Fruit fly (Drosophila melanogaster) whole organism, embryonic: ENCODE data around the gene fwd.

Source experiments
- ATbp ChIP-seq: fragments of 200-800 bp; sonication (Bioruptor generic); optimal IDR thresholded peaks from 2 replicates; lab custom pipeline; 2017; ENCODE audit warnings: missing biosample characterization, mild to moderate bottlenecking, missing genetic modification characterization, missing genetic modification reagents
- Ada2b ChIP-seq: fragments of 200-800 bp; sonication (Bioruptor generic); IDR thresholded peaks from 2 replicates; pipeline ENCODE4 v1.3.6; 2022; ENCODE audit warnings: missing biosample characterization, missing genetic modification characterization
- Antp ChIP-seq: fragments of 200-800 bp; sonication (Bioruptor generic); optimal IDR thresholded peaks from 3 replicates; lab custom pipeline; 2016; ENCODE audit warnings: missing biosample characterization, missing genetic modification characterization
- Asciz ChIP-seq: fragments of 200-800 bp; sonication (Bioruptor generic); optimal IDR thresholded peaks from 2 replicates; lab custom pipeline; 2017; ENCODE audit warnings: missing biosample characterization, mild to moderate bottlenecking, missing genetic modification characterization, missing genetic modification reagents
- Blimp-1 ChIP-seq: fragments of 200-800 bp; sonication (Bioruptor generic); optimal IDR thresholded peaks from 3 replicates; lab custom pipeline; 2018; ENCODE audit warnings: missing biosample characterization, missing genetic modification characterization, mild to moderate bottlenecking, moderate library complexity, missing genetic modification reagents
- Bteb2 ChIP-seq: fragments of 200-800 bp; sonication (Bioruptor generic); optimal IDR thresholded peaks from 2 replicates; lab custom pipeline; 2016; ENCODE audit warnings: missing biosample characterization, missing genetic modification characterization
- CG12744 ChIP-seq: fragments of 200-800 bp; sonication (Bioruptor generic); optimal IDR thresholded peaks from 2 replicates; lab custom pipeline; 2016; ENCODE audit warnings: missing biosample characterization, missing genetic modification characterization
- CG14710 ChIP-seq: fragments of 200-800 bp; sonication (Bioruptor generic); optimal IDR thresholded peaks from 3 replicates; lab custom pipeline; 2019; ENCODE audit warnings: missing biosample characterization, mild to moderate bottlenecking, missing genetic modification characterization, moderate library complexity
- CG1603 ChIP-seq: fragments of 200-800 bp; sonication (Bioruptor generic); optimal IDR thresholded peaks from 2 replicates; lab custom pipeline; 2019; ENCODE audit warnings: missing biosample characterization, mild to moderate bottlenecking, missing genetic modification characterization, moderate library complexity
- CG17912 ChIP-seq: fragments of 200-800 bp; sonication (Bioruptor generic); optimal IDR thresholded peaks from 2 replicates; lab custom pipeline; 2018; ENCODE audit warnings: missing biosample characterization, mild to moderate bottlenecking, missing genetic modification characterization
- CG4282 ChIP-seq: fragments of 200-800 bp; sonication (Bioruptor generic); optimal IDR thresholded peaks from 2 replicates; lab custom pipeline; 2016; ENCODE audit warnings: missing biosample characterization, missing genetic modification characterization
- CG6765 ChIP-seq: fragments of 200-800 bp; sonication (Bioruptor generic); optimal IDR thresholded peaks from 3 replicates; lab custom pipeline; 2017; ENCODE audit warnings: missing biosample characterization, mild to moderate bottlenecking, missing genetic modification characterization
- CG6791 ChIP-seq: fragments of 200-800 bp; sonication (Bioruptor generic); IDR thresholded peaks from 3 replicates; pipeline ENCODE4 v1.3.6; 2022; ENCODE audit warnings: missing biosample characterization, missing genetic modification characterization; ENCODE audit not compliant: partially characterized antibody
- CG7271 ChIP-seq: fragments of 200-800 bp; sonication (Bioruptor generic); optimal IDR thresholded peaks from 2 replicates; lab custom pipeline; 2018; ENCODE audit warnings: missing biosample characterization, mild to moderate bottlenecking, missing genetic modification characterization, moderate library complexity
- CG7786 ChIP-seq: fragments of 200-800 bp; sonication (Bioruptor generic); optimal IDR thresholded peaks from 2 replicates; lab custom pipeline; 2016; ENCODE audit warnings: missing biosample characterization, missing genetic modification characterization
- CG7928 ChIP-seq: fragments of 200-800 bp; sonication (Bioruptor generic); optimal IDR thresholded peaks from 2 replicates; lab custom pipeline; 2017; ENCODE audit warnings: missing biosample characterization, mild to moderate bottlenecking, missing genetic modification characterization
- CG9437 ChIP-seq: fragments of 200-800 bp; sonication (Bioruptor generic); optimal IDR thresholded peaks from 2 replicates; lab custom pipeline; 2018; ENCODE audit warnings: missing biosample characterization, mild to moderate bottlenecking, missing genetic modification characterization
- CG9876 ChIP-seq: fragments of 200-800 bp; sonication (Bioruptor generic); optimal IDR thresholded peaks from 2 replicates; lab custom pipeline; 2016; ENCODE audit warnings: missing biosample characterization, missing genetic modification characterization
- Dfd ChIP-seq, 2 experiments: fragments of >200 bp; optimal IDR thresholded peaks; 2 replicates each; lab custom pipeline; 2017; ENCODE audit warnings: missing biosample characterization in 2 of 2, missing genetic modification characterization in 2 of 2
- Doc2 ChIP-seq: fragments of 200-800 bp; sonication (Bioruptor generic); IDR thresholded peaks from 2 replicates; pipeline ENCODE4 v1.3.6; 2022; ENCODE audit warnings: missing biosample characterization, missing genetic modification characterization
- Eip74EF ChIP-seq, 2 experiments: fragments of 200-800 bp in 1 of 2; fragments of >200 bp in 1 of 2; sonication (Bioruptor generic) in 1 of 2; optimal IDR thresholded peaks; 2 replicates each; lab custom pipeline; 2017 to 2019; ENCODE audit warnings: missing biosample characterization in 2 of 2, missing genetic modification characterization in 2 of 2, mild to moderate bottlenecking in 1 of 2, moderate library complexity in 1 of 2
- Fer3 ChIP-seq: fragments of 200-800 bp; sonication (Bioruptor generic); optimal IDR thresholded peaks from 2 replicates; lab custom pipeline; 2018; ENCODE audit warnings: missing biosample characterization, mild to moderate bottlenecking, missing genetic modification characterization, moderate library complexity
- Hey ChIP-seq: fragments of 200-800 bp; sonication (Bioruptor generic); optimal IDR thresholded peaks from 3 replicates; lab custom pipeline; 2018; ENCODE audit warnings: missing biosample characterization, mild to moderate bottlenecking, missing genetic modification characterization
- HmgZ ChIP-seq: fragments of 200-800 bp; sonication (Bioruptor generic); optimal IDR thresholded peaks from 2 replicates; lab custom pipeline; 2018; ENCODE audit warnings: missing biosample characterization, mild to moderate bottlenecking, missing genetic modification characterization
- Hr39 ChIP-seq: fragments of >200 bp; optimal IDR thresholded peaks from 2 replicates; lab custom pipeline; 2017
- Kr ChIP-seq: fragments of 200-800 bp; sonication (Bioruptor generic); optimal IDR thresholded peaks from 2 replicates; lab custom pipeline; 2017; ENCODE audit warnings: missing biosample characterization, mild to moderate bottlenecking, missing genetic modification characterization
- Lim3 ChIP-seq: fragments of 200-800 bp; sonication (Bioruptor generic); IDR thresholded peaks from 2 replicates; pipeline ENCODE4 v1.3.6; 2022; ENCODE audit warnings: missing biosample characterization, missing genetic modification characterization
- Sry-β ChIP-seq: fragments of 200-800 bp; sonication (Bioruptor generic); optimal IDR thresholded peaks from 2 replicates; lab custom pipeline; 2018; ENCODE audit warnings: missing biosample characterization, mild to moderate bottlenecking, missing genetic modification characterization, moderate library complexity
- Tbp ChIP-seq: fragments of >200 bp; optimal IDR thresholded peaks from 2 replicates; lab custom pipeline; 2018; ENCODE audit warnings: missing biosample characterization, missing genetic modification characterization
- Xrp1 ChIP-seq: fragments of 200-800 bp; sonication (Bioruptor generic); IDR thresholded peaks from 2 replicates; pipeline ENCODE4 v1.3.6; 2022; ENCODE audit warnings: missing biosample characterization, missing genetic modification characterization
- ab ChIP-seq: fragments of 200-800 bp; sonication (Bioruptor generic); optimal IDR thresholded peaks from 2 replicates; lab custom pipeline; 2016; ENCODE audit warnings: missing biosample characterization, missing genetic modification characterization
- al ChIP-seq: fragments of 200-800 bp; sonication (Bioruptor generic); IDR thresholded peaks from 2 replicates; pipeline ENCODE4 v1.3.6; 2022; ENCODE audit warnings: missing biosample characterization, missing genetic modification characterization
- amos ChIP-seq: fragments of 200-800 bp; sonication (Bioruptor generic); IDR thresholded peaks from 2 replicates; pipeline ENCODE4 v1.3.6; 2022; ENCODE audit warnings: missing biosample characterization, missing genetic modification characterization; ENCODE audit not compliant: partially characterized antibody
- ap ChIP-seq: fragments of 200-800 bp; sonication (Bioruptor generic); IDR thresholded peaks from 2 replicates; pipeline ENCODE4 v1.3.6; 2022; ENCODE audit warnings: missing biosample characterization, missing genetic modification characterization
- bbx ChIP-seq: fragments of 200-800 bp; sonication (Bioruptor generic); IDR thresholded peaks from 2 replicates; pipeline ENCODE4 v1.3.6; 2022; ENCODE audit warnings: missing biosample characterization, missing genetic modification characterization; ENCODE audit not compliant: partially characterized antibody
- bigmax ChIP-seq: fragments of 200-800 bp; sonication (Bioruptor generic); optimal IDR thresholded peaks from 2 replicates; lab custom pipeline; 2018; ENCODE audit warnings: missing biosample characterization, mild to moderate bottlenecking, missing genetic modification characterization
- dati ChIP-seq: fragments of 200-800 bp; sonication (Bioruptor generic); IDR thresholded peaks from 2 replicates; pipeline ENCODE4 v1.3.6; 2022; ENCODE audit warnings: missing biosample characterization, missing genetic modification characterization
- ftz-f1 ChIP-seq: fragments of 200-800 bp; sonication (Bioruptor generic); optimal IDR thresholded peaks from 2 replicates; lab custom pipeline; 2016; ENCODE audit warnings: missing biosample characterization, missing genetic modification characterization
- gcm2 ChIP-seq: fragments of 200-800 bp; sonication (Bioruptor generic); optimal IDR thresholded peaks from 2 replicates; lab custom pipeline; 2016; ENCODE audit warnings: missing biosample characterization, missing genetic modification characterization
- gro ChIP-seq: fragments of 200-800 bp; sonication (Bioruptor generic); optimal IDR thresholded peaks from 2 replicates; lab custom pipeline; 2016; ENCODE audit warnings: missing biosample characterization, missing genetic modification characterization
- her ChIP-seq: fragments of 200-800 bp; sonication (Bioruptor generic); optimal IDR thresholded peaks from 2 replicates; lab custom pipeline; 2016; ENCODE audit warnings: missing biosample characterization, missing genetic modification characterization
- jigr1 ChIP-seq: fragments of 200-800 bp; sonication (Bioruptor generic); IDR thresholded peaks from 3 replicates; pipeline ENCODE4 v1.3.6; 2022; ENCODE audit warnings: missing biosample characterization, missing genetic modification characterization
- mirr ChIP-seq: fragments of 200-800 bp; sonication (Bioruptor generic); optimal IDR thresholded peaks from 3 replicates; lab custom pipeline; 2018; ENCODE audit warnings: missing biosample characterization, mild to moderate bottlenecking, missing genetic modification characterization
- onecut ChIP-seq: fragments of 200-800 bp; sonication (Bioruptor generic); IDR thresholded peaks from 2 replicates; pipeline ENCODE4 v1.3.6; 2022; ENCODE audit warnings: missing biosample characterization, missing genetic modification characterization
- schlank ChIP-seq: fragments of 200-800 bp; sonication (Bioruptor generic); optimal IDR thresholded peaks from 2 replicates; lab custom pipeline; 2018; ENCODE audit warnings: missing biosample characterization, mild to moderate bottlenecking, missing genetic modification characterization
- sr ChIP-seq: fragments of 200-800 bp; sonication (Bioruptor generic); IDR thresholded peaks from 3 replicates; pipeline ENCODE4 v1.3.6; 2022; ENCODE audit warnings: missing biosample characterization, missing genetic modification characterization
- tll ChIP-seq, 2 experiments: fragments of 200-800 bp in 1 of 2; fragments of >200 bp in 1 of 2; sonication (Bioruptor generic) in 1 of 2; optimal IDR thresholded peaks; 2 replicates each; lab custom pipeline; 2017 to 2019; ENCODE audit warnings: missing biosample characterization in 2 of 2, missing genetic modification characterization in 2 of 2, mild to moderate bottlenecking in 1 of 2, moderate library complexity in 1 of 2

The fwd gene

dm6 chr3L:263500-264377 is 55.9 kb downstream of the fwd start (continued):
- TF ChIP-seq Sry-β (no peak), Xrp1 (GFP tag; lab: Robert Waterston, UW) (no peak), jigr1 (GFP tag; lab: Robert Waterston, UW) (no peak), CG17912 (GFP tag; lab: Kevin White, UChicago) (no peak)

DNA sequence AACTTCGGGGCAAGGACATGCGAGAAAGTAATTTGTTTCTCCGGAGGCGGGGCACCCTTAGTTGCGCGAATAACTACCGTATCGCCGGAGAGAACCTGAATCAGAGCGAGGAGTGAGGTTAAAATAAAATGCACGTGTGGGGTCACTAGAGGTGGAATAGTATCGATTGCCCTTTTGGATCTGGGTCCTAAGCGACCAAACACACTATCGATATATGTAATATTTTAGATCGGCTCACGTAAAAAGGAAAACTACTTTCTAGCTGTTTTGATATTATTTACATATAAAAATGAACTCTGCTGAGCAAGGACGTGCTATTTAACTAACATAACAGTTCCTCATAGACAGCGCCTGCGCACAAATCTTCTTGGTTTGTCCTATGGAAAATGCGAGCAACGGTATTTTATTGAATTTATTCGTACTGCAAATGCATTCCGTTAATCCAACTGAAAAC is 56.9 kb downstream of the fwd start:
- no peak for TF ChIP-seq tll (GFP tag; optimal IDR thresholded peaks at IDR 0.05; lab: Kevin White, UChicago)
- TF ChIP-seq Dfd (GFP tag; optimal IDR thresholded peaks at IDR 0.05; lab: Kevin White, UChicago), result no peak
- peak; percentile 9 for TF ChIP-seq HmgZ
- TF ChIP-seq Lim3, result no peak
- no peak for TF ChIP-seq CG12744 (GFP tag; lab: Kevin White, UChicago)
- TF ChIP-seq Doc2, result no peak
- TF ChIP-seq CG6765 (GFP tag; lab: Kevin White, UChicago), result no peak
- peak; percentile 19; the same call in 1 of the 2 replicates for TF ChIP-seq onecut (GFP tag; lab: Robert Waterston, UW)
- TF ChIP-seq amos (GFP tag; lab: Robert Waterston, UW), result peak; percentile 89
- no peak for TF ChIP-seq al (GFP tag; lab: Robert Waterston, UW)
- no peak for TF ChIP-seq dati (GFP tag; lab: Robert Waterston, UW)
- no peak for TF ChIP-seq Bteb2 (GFP tag; lab: Kevin White, UChicago)
- TF ChIP-seq Ada2b (GFP tag; lab: Robert Waterston, UW), result no peak
- TF ChIP-seq Hr39 (lab: Kevin White, UChicago), result no peak
- TF ChIP-seq CG9876 (GFP tag; lab: Kevin White, UChicago), result no peak
- TF ChIP-seq ATbp (GFP tag; lab: Kevin White, UChicago), result no peak
- TF ChIP-seq CG4282 (GFP tag; lab: Kevin White, UChicago), result no peak
- TF ChIP-seq Tbp, result no peak
- peak; percentile 92 for TF ChIP-seq bbx (GFP tag; lab: Robert Waterston, UW)
- TF ChIP-seq mirr, result peak; percentile 26
- TF ChIP-seq CG6791, result peak; percentile 89
- TF ChIP-seq Asciz (GFP tag; lab: Kevin White, UChicago), result no peak
- TF ChIP-seq CG14710 (tag; lab: Kevin White, UChicago), result peak; percentile 28
- TF ChIP-seq CG7928, result no peak
- no peak for TF ChIP-seq Hey (tag; lab: Kevin White, UChicago)
- no peak for TF ChIP-seq gro (GFP tag; lab: Kevin White, UChicago)
- no peak for TF ChIP-seq Antp (GFP tag; lab: Kevin White, UChicago)
- no peak for TF ChIP-seq Kr (GFP tag; lab: Kevin White, UChicago)
- TF ChIP-seq Blimp-1 (GFP tag; lab: Kevin White, UChicago), result no peak
- no peak for TF ChIP-seq her (GFP tag; lab: Kevin White, UChicago)
- peak; percentile 96 for TF ChIP-seq bigmax (GFP tag; lab: Kevin White, UChicago)
- TF ChIP-seq sr, result no peak
- TF ChIP-seq CG9437, result no peak
- no peak for TF ChIP-seq CG7786 (GFP tag; lab: Kevin White, UChicago)
- no peak for TF ChIP-seq ap (GFP tag; lab: Robert Waterston, UW)
- no peak for TF ChIP-seq CG7271 (tag; lab: Kevin White, UChicago)
- TF ChIP-seq schlank (tag; lab: Kevin White, UChicago), result no peak
- peak; percentile 29 for TF ChIP-seq ftz-f1
- no peak for TF ChIP-seq Eip74EF (GFP tag; optimal IDR thresholded peaks at IDR 0.05; lab: Kevin White, UChicago)
- peak; percentile 26 for TF ChIP-seq CG1603 (tag; lab: Kevin White, UChicago)
- TF ChIP-seq gcm2 (GFP tag; lab: Kevin White, UChicago), result no peak
- TF ChIP-seq Fer3, result no peak
- no peak for TF ChIP-seq ab (GFP tag; lab: Kevin White, UChicago)
